Worm (Caenorhabditis elegans): ENCODE measurements around the gene M163.11.

The M163.11 gene

DNA sequence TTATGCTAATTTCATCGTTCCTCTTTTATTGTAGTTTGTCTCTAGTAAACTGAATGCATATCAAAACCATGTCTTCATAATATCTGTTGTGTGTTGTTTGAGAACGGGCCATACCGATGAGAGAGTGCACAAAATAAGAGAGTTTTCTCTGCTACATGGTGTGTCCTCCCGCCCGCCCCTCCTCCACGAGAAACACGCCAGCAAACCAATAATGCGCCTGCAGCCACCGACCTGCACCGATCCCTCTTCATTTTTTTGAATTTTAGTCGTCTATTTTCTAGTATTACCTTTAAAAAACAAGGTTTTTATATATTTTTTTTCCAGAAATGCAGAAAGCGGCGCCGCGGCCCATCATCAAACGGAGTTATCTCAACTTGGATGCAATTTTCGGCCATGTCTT lies 1.1 kb downstream of the M163.11 start, which contains the start of gene gfi-3 (continued):
- TF ChIP-seq cey-2 (tag; optimal IDR thresholded peaks at IDR 0.05; ENCODE audit: borderline replicate concordance, insufficient read depth) (no peak), nhr-25 (tag; optimal IDR thresholded peaks at IDR 0.05; ENCODE audit: borderline replicate concordance, insufficient read depth) (peak; percentile 50), T26A8.4 (GFP tag; IDR thresholded peaks at IDR 0.05) (peak; percentile 77), dmd-8 (GFP tag; IDR thresholded peaks at IDR 0.05) (0 out of 2 replicates have a peak, but pooled peaks have one; percentile 31), nhr-11 (tag; optimal IDR thresholded peaks at IDR 0.05) (peak; percentile 43), ztf-7 (tag; optimal IDR thresholded peaks at IDR 0.05) (peak; percentile 45), sdz-12 (GFP tag; optimal IDR thresholded peaks at IDR 0.05) (no peak), nhr-28 (tag; optimal IDR thresholded peaks at IDR 0.05) (peak; percentile 67), set-16 (GFP tag; IDR thresholded peaks at IDR 0.05) (no peak; the same call in 1 of the 2 replicates), F44E2.7 (GFP tag; IDR thresholded peaks at IDR 0.05) (no peak), tag-97 (GFP tag; IDR thresholded peaks at IDR 0.05) (no peak), attf-4 (tag; optimal IDR thresholded peaks at IDR 0.05) (no peak), hlh-30 (tag; optimal IDR thresholded peaks at IDR 0.05; ENCODE audit: insufficient read depth) (peak; percentile 73), pqm-1 (tag; optimal IDR thresholded peaks at IDR 0.05) (no peak), php-3 (GFP tag; IDR thresholded peaks at IDR 0.05) (no peak), ceh-82 (tag; optimal IDR thresholded peaks at IDR 0.05) (no peak), daf-19 (GFP tag; conservative IDR thresholded peaks at IDR 0.05) (no peak), ztf-11 (tag; optimal IDR thresholded peaks at IDR 0.05) (no peak), zip-11 (GFP tag; IDR thresholded peaks at IDR 0.05) (no peak), madf-9 (GFP tag; conservative IDR thresholded peaks at IDR 0.05) (no peak), dmd-6 (GFP tag; IDR thresholded peaks at IDR 0.05) (peak; percentile 80), mes-2 (tag; optimal IDR thresholded peaks at IDR 0.05; ENCODE audit: poor library complexity, severe bottlenecking) (peak; percentile 89), fkh-10 (GFP tag; optimal IDR thresholded peaks at IDR 0.05) (peak; percentile 31), snpc-4 (tag; optimal IDR thresholded peaks at IDR 0.05) (peak; percentile 55), hmg-1.1 (GFP tag; IDR thresholded peaks at IDR 0.05) (peak; percentile 76), madf-5 (GFP tag; IDR thresholded peaks at IDR 0.05) (no peak), D1046.2 (GFP tag; IDR thresholded peaks at IDR 0.05) (no peak), hlh-11 (tag; optimal IDR thresholded peaks at IDR 0.05) (peak; percentile 82), ceh-32 (tag; optimal IDR thresholded peaks at IDR 0.05; ENCODE audit: poor library complexity) (no peak), Y48G9A.11 (GFP tag; IDR thresholded peaks at IDR 0.05) (no peak), dve-1 (tag; optimal IDR thresholded peaks at IDR 0.05; ENCODE audit: insufficient read depth) (peak; percentile 95), T20F7.1 (GFP tag; optimal IDR thresholded peaks at IDR 0.05) (no peak), hif-1 (tag; optimal IDR thresholded peaks at IDR 0.05) (peak in 1 of 2 experiments; percentile 58), unc-39 (tag; optimal IDR thresholded peaks at IDR 0.05) (no peak), nhr-48 (tag; optimal IDR thresholded peaks at IDR 0.05) (peak; percentile 66), egl-43 (GFP tag; IDR thresholded peaks at IDR 0.05) (peak; percentile 64; the same call in 1 of the 2 replicates), zfp-3 (GFP tag; conservative IDR thresholded peaks at IDR 0.05) (no peak), mxl-3 (GFP tag; optimal IDR thresholded peaks at IDR 0.05) (peak; percentile 64), nhr-42 (GFP tag; IDR thresholded peaks at IDR 0.05) (peak; percentile 74; the same call in 1 of the 2 replicates), daf-16 (GFP tag; optimal IDR thresholded peaks at IDR 0.05) (peak in 1 of 2 experiments; percentile 22), daf-16 (tag; optimal IDR thresholded peaks at IDR 0.05) (peak; percentile 59), ama-1 (optimal IDR thresholded peaks at IDR 0.05) (no peak), nhr-102 (tag; optimal IDR thresholded peaks at IDR 0.05) (peak; percentile 79), ceh-20 (GFP tag; IDR thresholded peaks at IDR 0.05) (peak; percentile 71; the same call in 1 of the 2 replicates), saeg-2 (GFP tag; IDR thresholded peaks at IDR 0.05) (0 out of 2 replicates have a peak, but pooled peaks have one; percentile 46), rbr-2 (tag; optimal IDR thresholded peaks at IDR 0.05) (peak; percentile 85), F49E8.2 (tag; optimal IDR thresholded peaks at IDR 0.05; ENCODE audit: borderline replicate concordance) (no peak), skn-1 (tag; optimal IDR thresholded peaks at IDR 0.05) (no peak), unc-62 (GFP tag; optimal IDR thresholded peaks at IDR 0.05 in 1 of 2) (no peak), unc-62 (tag; optimal IDR thresholded peaks at IDR 0.05) (no peak)

Data from whole organism, L4 larva.